Fruit fly (Drosophila melanogaster): ENCODE results near the gene aly.

Gene aly

DNA sequence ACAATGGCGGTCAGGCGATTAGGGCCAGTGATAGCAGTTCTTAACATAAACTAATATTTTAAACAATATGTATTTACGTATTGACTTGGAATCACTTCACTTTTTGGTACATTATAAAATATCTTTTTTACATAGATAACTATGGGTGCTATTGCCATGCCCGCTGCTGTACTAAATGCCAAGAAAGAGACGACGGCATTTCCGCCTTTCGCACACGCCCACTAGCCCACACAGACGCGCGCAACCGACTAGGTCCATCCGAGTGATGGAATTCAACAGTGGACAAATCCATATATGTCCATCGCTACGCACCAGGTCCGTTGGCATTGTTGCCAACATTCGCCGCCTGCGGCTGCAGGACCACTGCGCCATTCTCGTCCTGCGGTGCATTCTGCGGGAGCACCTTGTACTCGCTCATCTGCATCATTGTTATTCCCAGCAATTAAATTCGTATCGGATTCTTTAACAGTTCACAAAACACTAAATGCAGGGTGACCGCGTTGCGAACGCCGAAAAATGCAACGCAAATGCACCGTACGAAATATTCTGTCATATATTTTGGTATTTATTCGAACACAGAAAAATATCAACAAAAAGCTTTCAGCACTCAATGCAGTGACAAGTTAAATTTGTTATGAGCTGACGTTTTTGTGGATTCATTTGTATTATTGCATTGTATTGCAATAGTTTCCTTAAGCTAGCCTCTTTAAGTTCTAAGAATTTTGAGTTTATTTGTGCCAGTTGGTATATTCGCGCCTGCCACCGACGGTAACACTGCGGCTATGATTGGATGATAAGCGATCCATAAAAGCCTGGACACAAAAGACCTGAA, 20.2 kb upstream of the aly start, which contains the start of the genes scramb2 and Sk2 (continued):
- TF ChIP-seq achi (GFP tag; optimal IDR thresholded peaks at IDR 0.05) (peak; percentile 96), Smox (GFP tag; optimal IDR thresholded peaks at IDR 0.05) (peak; percentile 94), Sox14 (GFP tag; optimal IDR thresholded peaks at IDR 0.05) (peak; percentile 94), CG6276 (GFP tag; optimal IDR thresholded peaks at IDR 0.05) (peak; percentile 98), CG4318 (GFP tag; optimal IDR thresholded peaks at IDR 0.05) (peak; percentile 93), Ets21C (GFP tag; optimal IDR thresholded peaks at IDR 0.05) (peak; percentile 86), CG1621 (tag; optimal IDR thresholded peaks at IDR 0.05) (peak; percentile 95), CG32006 (GFP tag; optimal IDR thresholded peaks at IDR 0.05) (peak; percentile 97), Lpt (GFP tag; optimal IDR thresholded peaks at IDR 0.05) (peak; percentile 94), Met (GFP tag; optimal IDR thresholded peaks at IDR 0.05) (peak; percentile 94), acj6 (GFP tag; optimal IDR thresholded peaks at IDR 0.05) (peak; percentile 96), spab (GFP tag; optimal IDR thresholded peaks at IDR 0.05) (peak; percentile 96), CG11762 (GFP tag; optimal IDR thresholded peaks at IDR 0.05; ENCODE audit: insufficient read depth) (peak; percentile 95), Hr39 (GFP tag; optimal IDR thresholded peaks at IDR 0.05) (peak; percentile 92), CG15336 (GFP tag; IDR thresholded peaks at IDR 0.05) (peak; percentile 98), Sox102F (GFP tag; optimal IDR thresholded peaks at IDR 0.05) (peak; percentile 95)

DNA sequence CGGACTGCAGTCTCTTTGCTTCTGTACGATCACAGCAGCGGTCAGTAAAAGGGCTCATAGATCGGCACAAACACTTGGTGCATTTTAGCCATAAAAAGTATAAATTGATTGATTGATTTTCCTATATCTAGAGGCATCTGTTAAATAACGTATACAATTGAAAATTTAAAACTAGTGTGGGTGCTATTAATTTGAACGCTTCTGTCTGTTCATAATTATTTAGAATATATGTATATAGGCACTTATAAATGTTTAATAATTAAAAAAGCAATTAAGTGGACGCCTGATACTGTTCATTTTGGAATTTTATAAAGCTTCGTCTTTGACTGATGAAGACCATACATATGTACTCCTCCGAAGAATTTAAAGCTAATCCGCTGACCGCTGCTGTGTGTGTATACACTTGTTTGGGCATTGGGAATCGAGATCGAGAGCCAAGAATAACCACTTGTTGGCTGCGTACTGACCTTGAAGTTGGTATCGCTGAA, 19.0 kb upstream of the aly start:
- TF ChIP-seq Hr38 (GFP tag; optimal IDR thresholded peaks at IDR 0.05) (no peak), achi (GFP tag; optimal IDR thresholded peaks at IDR 0.05) (peak; percentile 89), Eip78C (GFP tag) (peak; percentile 97), CG31627 (GFP tag; optimal IDR thresholded peaks at IDR 0.05) (peak; percentile 83), CG15336 (GFP tag; IDR thresholded peaks at IDR 0.05) (peak; percentile 65), fd85E (GFP tag; optimal IDR thresholded peaks at IDR 0.05) (peak; percentile 61), CG3919 (GFP tag; optimal IDR thresholded peaks at IDR 0.05) (peak; percentile 85), dsx (GFP tag; optimal IDR thresholded peaks at IDR 0.05; ENCODE audit: poor library complexity, severe bottlenecking) (peak; percentile 86), CG4318 (GFP tag; optimal IDR thresholded peaks at IDR 0.05) (peak; percentile 54), CG8319 (GFP tag; optimal IDR thresholded peaks at IDR 0.05) (peak; percentile 84), Hr39 (GFP tag; optimal IDR thresholded peaks at IDR 0.05) (peak; percentile 81), Eip93F (GFP tag; optimal IDR thresholded peaks at IDR 0.05) (peak; percentile 61), Gug (GFP tag; IDR thresholded peaks at IDR 0.05) (peak; percentile 54), CG6276 (GFP tag; optimal IDR thresholded peaks at IDR 0.05) (peak; percentile 41), topi (GFP tag; optimal IDR thresholded peaks at IDR 0.05) (peak; percentile 85), CG9139 (GFP tag; optimal IDR thresholded peaks at IDR 0.05) (peak; percentile 85), salr (GFP tag; optimal IDR thresholded peaks at IDR 0.05) (peak; percentile 62 to 85), Ets96B (tag; optimal IDR thresholded peaks at IDR 0.05) (peak; percentile 93), Sox15 (GFP tag; optimal IDR thresholded peaks at IDR 0.05) (peak; percentile 87), CG11294 (GFP tag; IDR thresholded peaks at IDR 0.05) (no peak; the same call in 1 of the 2 replicates), Met (GFP tag; optimal IDR thresholded peaks at IDR 0.05) (peak; percentile 85), CG6163 (GFP tag; IDR thresholded peaks at IDR 0.05) (peak; percentile 84), Smox (GFP tag; optimal IDR thresholded peaks at IDR 0.05) (peak; percentile 86), CG10631 (GFP tag; optimal IDR thresholded peaks at IDR 0.05) (peak; percentile 89), CG6854 (GFP tag; optimal IDR thresholded peaks at IDR 0.05) (peak; percentile 52), pdm3 (GFP tag; optimal IDR thresholded peaks at IDR 0.05) (peak; percentile 83), esn (GFP tag; optimal IDR thresholded peaks at IDR 0.05) (peak; percentile 92), Lpt (GFP tag; optimal IDR thresholded peaks at IDR 0.05) (peak; percentile 53), fd59A (GFP tag; optimal IDR thresholded peaks at IDR 0.05) (peak; percentile 89), Ets21C (GFP tag; optimal IDR thresholded peaks at IDR 0.05) (peak; percentile 52), fkh (GFP tag; optimal IDR thresholded peaks at IDR 0.05) (no peak), CG11902 (GFP tag; optimal IDR thresholded peaks at IDR 0.05) (peak; percentile 65), CG10669 (GFP tag; optimal IDR thresholded peaks at IDR 0.05) (peak; percentile 90), cyc (GFP tag; optimal IDR thresholded peaks at IDR 0.05) (peak; percentile 80), CG11762 (GFP tag; optimal IDR thresholded peaks at IDR 0.05; ENCODE audit: insufficient read depth) (peak; percentile 69), acj6 (GFP tag; optimal IDR thresholded peaks at IDR 0.05) (peak; percentile 91), CG32006 (GFP tag; optimal IDR thresholded peaks at IDR 0.05) (peak; percentile 84), CG1621 (tag; optimal IDR thresholded peaks at IDR 0.05) (peak; percentile 70), CG3032 (tag; optimal IDR thresholded peaks at IDR 0.05) (peak; percentile 90), vri (GFP tag; optimal IDR thresholded peaks at IDR 0.05) (peak; percentile 87), Blimp-1 (GFP tag; optimal IDR thresholded peaks at IDR 0.05) (peak; percentile 72), net (GFP tag; optimal IDR thresholded peaks at IDR 0.05) (peak; percentile 86)
